Worm (Caenorhabditis elegans): ENCODE results near the gene R07E5.6.

ce11 chrIII:4380835-4381234 lies 17.7 kb upstream of the R07E5.6 start:
- no peak for TF ChIP-seq ceh-18 (tag; optimal IDR thresholded peaks at IDR 0.05)
- TF ChIP-seq K09A11.1 (tag; optimal IDR thresholded peaks at IDR 0.05; ENCODE audit: insufficient read depth) = no peak
- no peak for TF ChIP-seq rnt-1 (tag; optimal IDR thresholded peaks at IDR 0.05)
